Worm (Caenorhabditis elegans): ENCODE data around the gene Y49A10A.2.
A peak's percentile ranks its signal among the peaks of the same experiment; 100 is the strongest.

The Y49A10A.2 gene

DNA sequence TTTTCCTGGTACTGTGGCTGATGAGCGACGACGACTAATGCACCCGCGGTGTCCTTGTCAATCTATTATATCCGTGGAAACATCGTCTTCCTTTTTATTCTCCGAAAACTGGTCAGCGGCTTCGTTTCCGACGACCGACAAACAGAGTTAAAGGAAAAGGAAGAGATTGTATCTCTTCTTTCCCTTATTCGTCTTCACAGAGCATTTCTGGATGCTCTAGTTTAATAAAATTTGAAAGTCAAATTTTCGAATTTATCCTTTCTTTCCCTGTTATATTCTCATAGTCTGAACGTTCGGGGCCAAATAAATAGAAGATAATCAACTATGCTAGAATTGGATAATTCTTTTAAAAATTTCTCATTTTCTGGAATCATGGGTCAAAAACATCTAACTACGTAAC, 20.3 kb upstream of the Y49A10A.2 start:
- TF ChIP-seq zip-8 (tag; optimal IDR thresholded peaks at IDR 0.05) (no peak), ces-1 (GFP tag; optimal IDR thresholded peaks at IDR 0.05) (peak; percentile 78)

DNA sequence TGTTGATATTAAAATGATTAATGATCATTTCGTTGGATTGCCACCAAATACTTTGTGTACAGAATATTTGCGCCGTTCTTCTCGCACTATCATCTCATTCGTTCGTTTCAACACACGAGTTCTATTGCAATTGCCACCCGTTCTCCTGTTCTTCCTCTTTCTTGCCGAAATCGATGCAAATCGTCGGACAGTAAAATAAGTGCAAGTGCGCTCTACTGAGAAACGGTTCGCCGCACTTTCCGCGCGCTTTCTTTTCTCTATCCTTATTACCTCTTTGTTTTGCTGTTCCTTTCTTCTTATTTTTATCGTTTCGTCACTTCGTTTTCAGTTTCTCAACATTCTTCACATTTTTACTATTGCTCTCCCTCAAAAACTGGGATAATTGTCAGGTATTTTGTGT, 18.7 kb upstream of the Y49A10A.2 start:
- TF ChIP-seq mls-2 (tag; optimal IDR thresholded peaks at IDR 0.05), result peak; percentile 16
- TF ChIP-seq lsy-2 (tag; optimal IDR thresholded peaks at IDR 0.05), result no peak
- no peak for TF ChIP-seq unc-120 (tag; optimal IDR thresholded peaks at IDR 0.05; ENCODE audit: poor library complexity, severe bottlenecking)
- peak; percentile 45 for TF ChIP-seq lin-13 (tag; optimal IDR thresholded peaks at IDR 0.05)
- TF ChIP-seq blmp-1 (tag; optimal IDR thresholded peaks at IDR 0.05), result peak; percentile 22
- peak; percentile 32 for TF ChIP-seq mep-1 (tag; optimal IDR thresholded peaks at IDR 0.05)
- no peak for TF ChIP-seq sptf-1 (tag; optimal IDR thresholded peaks at IDR 0.05)
- TF ChIP-seq unc-62 (GFP tag; optimal IDR thresholded peaks at IDR 0.05), result no peak
- TF ChIP-seq elt-3 (tag; optimal IDR thresholded peaks at IDR 0.05), result no peak
- TF ChIP-seq hlh-1 (tag; optimal IDR thresholded peaks at IDR 0.05), result no peak
- no peak for TF ChIP-seq nhr-2 (tag; optimal IDR thresholded peaks at IDR 0.05)
- peak; percentile 20 for TF ChIP-seq ham-2 (GFP tag; optimal IDR thresholded peaks at IDR 0.05)
- TF ChIP-seq unc-39 (tag; optimal IDR thresholded peaks at IDR 0.05), result no peak
- no peak for TF ChIP-seq snpc-4 (tag; optimal IDR thresholded peaks at IDR 0.05)
- TF ChIP-seq ces-1 (GFP tag; optimal IDR thresholded peaks at IDR 0.05), result no peak
- no peak for TF ChIP-seq ceh-83 (GFP tag; optimal IDR thresholded peaks at IDR 0.05)
- no peak for TF ChIP-seq ztf-11 (tag; optimal IDR thresholded peaks at IDR 0.05)
- TF ChIP-seq nhr-237 (tag; optimal IDR thresholded peaks at IDR 0.05), result no peak
- no peak for TF ChIP-seq drap-1 (GFP tag; optimal IDR thresholded peaks at IDR 0.05)
- TF ChIP-seq lin-32 (GFP tag; optimal IDR thresholded peaks at IDR 0.05), result no peak
- peak; percentile 60 for TF ChIP-seq ceh-39 (tag; optimal IDR thresholded peaks at IDR 0.05)
- no peak for TF ChIP-seq zip-8 (tag; optimal IDR thresholded peaks at IDR 0.05)
- TF ChIP-seq M03D4.4 (tag; optimal IDR thresholded peaks at IDR 0.05), result no peak
- peak; percentile 4 for TF ChIP-seq pha-4 (tag; optimal IDR thresholded peaks at IDR 0.05)
- no peak for TF ChIP-seq nhr-76 (tag; optimal IDR thresholded peaks at IDR 0.05)
- no peak for TF ChIP-seq tbx-8 (GFP tag; optimal IDR thresholded peaks at IDR 0.05)
- peak; percentile 11 for TF ChIP-seq elt-1 (tag; optimal IDR thresholded peaks at IDR 0.05; ENCODE audit: borderline replicate concordance, insufficient read depth)
- TF ChIP-seq nhr-12 (tag; optimal IDR thresholded peaks at IDR 0.05), result no peak
- TF ChIP-seq sem-2 (GFP tag; optimal IDR thresholded peaks at IDR 0.05), result no peak
- no peak for TF ChIP-seq cnd-1 (tag; optimal IDR thresholded peaks at IDR 0.05)

DNA sequence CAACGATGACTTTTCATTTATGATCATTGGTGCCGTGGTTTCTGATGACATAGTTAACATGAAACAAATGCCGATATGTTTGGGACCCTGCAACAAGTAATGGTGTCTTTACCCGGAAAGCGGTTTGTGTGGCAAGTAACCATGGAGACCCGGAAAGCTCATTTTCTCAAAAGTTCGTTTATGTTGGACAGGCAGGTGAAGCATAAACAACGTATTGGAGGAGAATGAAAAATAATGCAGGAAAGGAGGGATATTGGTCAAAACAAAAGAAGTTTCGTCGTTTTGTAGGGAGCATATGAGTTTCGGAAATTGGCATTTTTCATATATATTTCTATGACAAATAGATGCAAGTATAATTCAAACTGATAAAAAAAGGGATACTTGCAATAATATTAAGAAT, 13.9 kb upstream of the Y49A10A.2 start, which contains the start of gene dyf-6:
Gene dyf-6, minus strand, starts transcription at position 101 of the 400 bp plus-strand sequence.
- TF ChIP-seq lin-32 (GFP tag; optimal IDR thresholded peaks at IDR 0.05) (no peak), unc-62 (GFP tag; optimal IDR thresholded peaks at IDR 0.05) (no peak), nhr-2 (tag; optimal IDR thresholded peaks at IDR 0.05) (no peak), tbx-8 (GFP tag; optimal IDR thresholded peaks at IDR 0.05) (no peak), nhr-28 (tag; optimal IDR thresholded peaks at IDR 0.05) (no peak), unc-120 (tag; optimal IDR thresholded peaks at IDR 0.05; ENCODE audit: poor library complexity, severe bottlenecking) (no peak)

DNA sequence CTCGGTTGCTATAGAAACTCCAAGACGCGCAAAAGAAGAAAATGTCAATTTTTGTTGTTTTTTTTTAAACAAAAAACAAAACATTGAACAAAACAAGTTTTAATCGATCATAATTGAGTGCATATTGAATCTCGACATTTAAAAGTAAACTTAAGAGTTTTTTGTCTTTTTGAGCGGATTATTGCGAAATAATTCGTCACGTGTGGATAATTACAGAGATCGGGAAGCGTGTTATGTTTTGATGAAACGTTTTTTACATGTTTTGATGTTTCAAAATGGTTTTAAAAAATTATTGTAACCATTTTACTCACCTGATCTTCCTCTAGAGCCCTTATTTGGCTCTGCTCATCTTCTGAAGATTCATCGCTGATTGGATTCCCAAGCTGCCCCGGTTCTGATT, 13.5 kb upstream of the Y49A10A.2 start:
- no peak for TF ChIP-seq bed-3 (GFP tag; optimal IDR thresholded peaks at IDR 0.05)
- TF ChIP-seq M03D4.4 (tag; optimal IDR thresholded peaks at IDR 0.05), result no peak
- TF ChIP-seq hlh-1 (tag; optimal IDR thresholded peaks at IDR 0.05), result no peak
- no peak for TF ChIP-seq lin-13 (tag; optimal IDR thresholded peaks at IDR 0.05)
- TF ChIP-seq nhr-2 (tag; optimal IDR thresholded peaks at IDR 0.05), result no peak
- TF ChIP-seq ceh-83 (GFP tag; optimal IDR thresholded peaks at IDR 0.05), result no peak

DNA sequence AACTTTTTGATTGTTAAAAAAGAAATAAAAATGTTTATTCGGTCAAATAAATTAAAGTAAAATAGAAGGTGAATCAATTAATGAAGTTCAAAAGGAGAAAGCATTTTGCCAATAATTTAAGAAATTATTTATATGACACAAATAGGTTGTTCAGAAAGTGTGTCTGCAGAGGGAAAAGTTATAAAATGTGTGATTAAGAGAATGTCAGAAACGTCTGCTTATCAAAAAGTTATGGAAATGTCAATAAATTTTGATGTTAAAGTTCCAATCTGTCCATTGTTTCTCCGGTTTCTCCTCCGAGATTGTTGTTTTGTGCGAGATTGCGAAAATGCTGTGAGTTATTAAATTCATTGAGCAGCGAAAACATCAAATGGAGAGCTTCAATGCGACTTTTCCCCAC, 7.2 kb upstream of the Y49A10A.2 start, which contains the start of gene rme-4:
Gene rme-4, minus strand, starts transcription at position 168 of the 400 bp plus-strand sequence.
- TF ChIP-seq zip-8 (tag; optimal IDR thresholded peaks at IDR 0.05) (no peak), mab-5 (tag; optimal IDR thresholded peaks at IDR 0.05) (no peak), hlh-1 (tag; optimal IDR thresholded peaks at IDR 0.05) (no peak), ceh-39 (tag; optimal IDR thresholded peaks at IDR 0.05) (no peak), tbx-8 (GFP tag; optimal IDR thresholded peaks at IDR 0.05) (no peak), M03D4.4 (tag; optimal IDR thresholded peaks at IDR 0.05) (no peak), mls-2 (tag; optimal IDR thresholded peaks at IDR 0.05) (no peak), flh-1 (GFP tag; optimal IDR thresholded peaks at IDR 0.05) (no peak), ham-2 (GFP tag; optimal IDR thresholded peaks at IDR 0.05) (no peak), elt-3 (tag; optimal IDR thresholded peaks at IDR 0.05) (no peak), drap-1 (GFP tag; optimal IDR thresholded peaks at IDR 0.05) (no peak), lsy-2 (tag; optimal IDR thresholded peaks at IDR 0.05) (no peak), lin-13 (tag; optimal IDR thresholded peaks at IDR 0.05) (no peak), ceh-43 (GFP tag; optimal IDR thresholded peaks at IDR 0.05) (no peak), elt-1 (tag; optimal IDR thresholded peaks at IDR 0.05; ENCODE audit: borderline replicate concordance, insufficient read depth) (no peak), nhr-76 (tag; optimal IDR thresholded peaks at IDR 0.05) (no peak)

Data from whole organism, mixed stage, embryonic.